Fruit fly (Drosophila melanogaster): ENCODE data around the gene Cln3.

Cln3 gene

DNA sequence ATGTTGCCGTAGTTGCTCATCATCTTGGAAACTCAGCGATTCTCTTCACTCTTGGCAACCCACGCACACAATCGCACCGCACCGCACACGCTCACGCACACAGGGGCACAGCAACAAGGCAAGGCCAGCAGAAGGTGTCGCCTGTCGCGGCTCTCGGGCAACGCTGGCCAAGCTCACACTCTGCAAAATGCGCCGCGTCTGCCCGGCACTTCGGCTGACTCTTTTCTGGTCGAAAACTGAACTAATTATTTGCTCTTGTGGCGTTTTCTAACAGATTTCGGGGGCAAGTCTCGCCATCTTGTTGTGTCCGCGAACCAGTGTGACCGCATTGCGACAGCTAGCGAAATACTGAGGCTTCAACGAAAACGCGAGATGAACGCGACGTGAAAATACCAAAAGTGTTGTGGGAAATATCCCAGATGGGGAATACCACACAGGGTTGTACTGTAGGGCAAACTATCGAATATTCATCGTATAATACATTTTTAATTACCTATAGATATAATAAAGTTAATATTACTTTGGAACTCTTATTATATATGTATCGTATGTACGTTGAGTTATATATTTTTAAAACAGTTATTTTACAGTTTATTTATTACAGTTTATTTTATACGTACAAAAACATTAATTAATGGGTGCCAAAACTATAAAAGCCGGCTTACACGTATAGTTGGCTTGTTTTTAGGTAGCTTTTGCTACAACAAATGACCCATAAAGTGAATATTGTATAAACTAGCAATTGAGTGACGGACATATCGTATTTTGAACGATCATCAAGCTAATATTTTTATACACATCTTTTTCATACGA, 32.5 kb upstream of the Cln3 start, which contains the start of the genes MED19 and CG7430 (continued):
- TF ChIP-seq CG7786 (GFP tag; optimal IDR thresholded peaks at IDR 0.05), result no peak
- no peak for TF ChIP-seq D19A (tag; optimal IDR thresholded peaks at IDR 0.05)
- no peak for TF ChIP-seq ssp (GFP tag; IDR thresholded peaks at IDR 0.05)
- peak; percentile 33 for TF ChIP-seq CG9727 (GFP tag; optimal IDR thresholded peaks at IDR 0.05)
- TF ChIP-seq CG15269 (tag; optimal IDR thresholded peaks at IDR 0.05), result no peak
- no peak for TF ChIP-seq vfl (GFP tag; optimal IDR thresholded peaks at IDR 0.05)
- TF ChIP-seq CG13296 (GFP tag; optimal IDR thresholded peaks at IDR 0.05), result peak; percentile 12
- TF ChIP-seq zen2 (GFP tag; IDR thresholded peaks at IDR 0.05; ENCODE audit: partially characterized antibody), result no peak
- no peak for TF ChIP-seq Awh (GFP tag; IDR thresholded peaks at IDR 0.05)
- TF ChIP-seq Atf-2 (GFP tag; optimal IDR thresholded peaks at IDR 0.05), result no peak
- no peak for TF ChIP-seq Lim3 (GFP tag; IDR thresholded peaks at IDR 0.05)
- TF ChIP-seq CoRest (tag; optimal IDR thresholded peaks at IDR 0.05), result peak; percentile 46
- no peak for TF ChIP-seq Atf6 (GFP tag; IDR thresholded peaks at IDR 0.05)
- TF ChIP-seq CG6813 (GFP tag; optimal IDR thresholded peaks at IDR 0.05), result no peak
- no peak for TF ChIP-seq gt (GFP tag; IDR thresholded peaks at IDR 0.05)
- TF ChIP-seq Dek (tag; optimal IDR thresholded peaks at IDR 0.05), result no peak
- no peak for TF ChIP-seq Camta (GFP tag; optimal IDR thresholded peaks at IDR 0.05)
- TF ChIP-seq az2 (GFP tag; optimal IDR thresholded peaks at IDR 0.05), result no peak
- TF ChIP-seq amos (GFP tag; IDR thresholded peaks at IDR 0.05; ENCODE audit: partially characterized antibody), result peak; percentile 62
- TF ChIP-seq Asciz (GFP tag; optimal IDR thresholded peaks at IDR 0.05), result no peak
- peak; percentile 61 for TF ChIP-seq zen (tag; optimal IDR thresholded peaks at IDR 0.05)
- TF ChIP-seq CG16815 (GFP tag; optimal IDR thresholded peaks at IDR 0.05), result no peak
- no peak for TF ChIP-seq CG16779 (GFP tag; IDR thresholded peaks at IDR 0.05)
- TF ChIP-seq CG6765 (GFP tag; optimal IDR thresholded peaks at IDR 0.05), result no peak
- TF ChIP-seq usp (GFP tag; optimal IDR thresholded peaks at IDR 0.05), result no peak
- no peak for TF ChIP-seq Aef1 (GFP tag; IDR thresholded peaks at IDR 0.05)
- no peak for TF ChIP-seq jumu (GFP tag; optimal IDR thresholded peaks at IDR 0.05)
- no peak for TF ChIP-seq CG32767 (GFP tag; IDR thresholded peaks at IDR 0.05)
- no peak for TF ChIP-seq CG8944 (GFP tag; optimal IDR thresholded peaks at IDR 0.05)
- no peak for TF ChIP-seq D (optimal IDR thresholded peaks at IDR 0.05)
- TF ChIP-seq D (GFP tag; optimal IDR thresholded peaks at IDR 0.05), result no peak
- TF ChIP-seq insv (GFP tag; optimal IDR thresholded peaks at IDR 0.05), result no peak
- TF ChIP-seq wek (GFP tag; optimal IDR thresholded peaks at IDR 0.05), result peak; percentile 16
- peak; percentile 70 for TF ChIP-seq nom (GFP tag; optimal IDR thresholded peaks at IDR 0.05)
- TF ChIP-seq Kr (GFP tag; optimal IDR thresholded peaks at IDR 0.05), result no peak
- TF ChIP-seq H2.0 (GFP tag; IDR thresholded peaks at IDR 0.05), result no peak
- TF ChIP-seq grau (tag; optimal IDR thresholded peaks at IDR 0.05), result peak; percentile 8
- no peak for TF ChIP-seq CG12219 (GFP tag; optimal IDR thresholded peaks at IDR 0.05)
- no peak for TF ChIP-seq Atf3 (GFP tag; optimal IDR thresholded peaks at IDR 0.05)
- TF ChIP-seq CG31365 (tag; optimal IDR thresholded peaks at IDR 0.05), result no peak
- TF ChIP-seq E2f1 (GFP tag; IDR thresholded peaks at IDR 0.05), result no peak
- no peak for TF ChIP-seq Oaz (GFP tag; IDR thresholded peaks at IDR 0.05)
- TF ChIP-seq CG12391 (tag; optimal IDR thresholded peaks at IDR 0.05), result peak; percentile 22
- TF ChIP-seq aop (GFP tag; IDR thresholded peaks at IDR 0.05), result no peak
- peak in 1 of 3 experiments; percentile 16 for TF ChIP-seq lola (GFP tag; optimal IDR thresholded peaks at IDR 0.05)
- no peak for TF ChIP-seq CG3065 (GFP tag; optimal IDR thresholded peaks at IDR 0.05)
- peak; percentile 27 for TF ChIP-seq CG10979 (tag; optimal IDR thresholded peaks at IDR 0.05)
- peak; percentile 90 for TF ChIP-seq YL-1 (GFP tag; optimal IDR thresholded peaks at IDR 0.05)
- TF ChIP-seq Gsc (GFP tag; IDR thresholded peaks at IDR 0.05), result no peak
- TF ChIP-seq Stat92E (GFP tag; optimal IDR thresholded peaks at IDR 0.05), result peak in 1 of 3 experiments; percentile 14

Measured in whole organism, embryonic.